Worm (Caenorhabditis elegans): ENCODE measurements around the gene erg-28.

Gene erg-28

ce11 chrV:12607113-12607512 lies at the start of gene erg-28:
Gene erg-28 (plus strand): TSS chrV:12607413.
- TF ChIP-seq flh-1 (GFP tag; optimal IDR thresholded peaks at IDR 0.05), result no peak
- no peak for TF ChIP-seq M03D4.4 (tag; optimal IDR thresholded peaks at IDR 0.05)
- no peak for TF ChIP-seq nhr-237 (tag; optimal IDR thresholded peaks at IDR 0.05)
- no peak for TF ChIP-seq snpc-4 (tag; optimal IDR thresholded peaks at IDR 0.05)
- TF ChIP-seq pha-4 (tag; optimal IDR thresholded peaks at IDR 0.05), result no peak
- TF ChIP-seq nhr-12 (tag; optimal IDR thresholded peaks at IDR 0.05), result no peak
- TF ChIP-seq drap-1 (GFP tag; optimal IDR thresholded peaks at IDR 0.05), result no peak
- no peak for TF ChIP-seq lin-32 (GFP tag; optimal IDR thresholded peaks at IDR 0.05)
- TF ChIP-seq ces-1 (GFP tag; optimal IDR thresholded peaks at IDR 0.05), result no peak
- no peak for TF ChIP-seq sem-2 (GFP tag; optimal IDR thresholded peaks at IDR 0.05)

- TF ChIP-seq nhr-12 (tag; optimal IDR thresholded peaks at IDR 0.05) (no peak), cnd-1 (tag; optimal IDR thresholded peaks at IDR 0.05) (no peak), sptf-1 (tag; optimal IDR thresholded peaks at IDR 0.05) (no peak), lsy-2 (tag; optimal IDR thresholded peaks at IDR 0.05) (no peak), unc-39 (tag; optimal IDR thresholded peaks at IDR 0.05) (no peak), ces-1 (GFP tag; optimal IDR thresholded peaks at IDR 0.05) (no peak), elt-1 (tag; optimal IDR thresholded peaks at IDR 0.05; ENCODE audit: borderline replicate concordance, insufficient read depth) (no peak), unc-120 (tag; optimal IDR thresholded peaks at IDR 0.05; ENCODE audit: poor library complexity, severe bottlenecking) (no peak), zip-8 (tag; optimal IDR thresholded peaks at IDR 0.05) (no peak), tbx-8 (GFP tag; optimal IDR thresholded peaks at IDR 0.05) (no peak), nhr-2 (tag; optimal IDR thresholded peaks at IDR 0.05) (no peak), hlh-1 (tag; optimal IDR thresholded peaks at IDR 0.05) (no peak), ceh-43 (GFP tag; optimal IDR thresholded peaks at IDR 0.05) (no peak), drap-1 (GFP tag; optimal IDR thresholded peaks at IDR 0.05) (no peak), nhr-237 (tag; optimal IDR thresholded peaks at IDR 0.05) (no peak), ceh-83 (GFP tag; optimal IDR thresholded peaks at IDR 0.05) (no peak), lin-32 (GFP tag; optimal IDR thresholded peaks at IDR 0.05) (no peak), bed-3 (GFP tag; optimal IDR thresholded peaks at IDR 0.05) (no peak), blmp-1 (tag; optimal IDR thresholded peaks at IDR 0.05) (no peak)
Measured at ce11 chrV:12560328-12560782, 46.9 kb upstream of the erg-28 start, which contains the start of gene sel-1. Gene sel-1 (plus strand): TSS chrV:12560732.

ce11 chrV:12563187-12563586 lies 44.0 kb upstream of the erg-28 start, which contains the start of gene mrps-5:
Gene mrps-5 (plus strand): TSS chrV:12563487.
- TF ChIP-seq unc-39 (tag; optimal IDR thresholded peaks at IDR 0.05) (no peak), sem-2 (GFP tag; optimal IDR thresholded peaks at IDR 0.05) (no peak), lsy-2 (tag; optimal IDR thresholded peaks at IDR 0.05) (no peak), nhr-76 (tag; optimal IDR thresholded peaks at IDR 0.05) (no peak), mab-5 (tag; optimal IDR thresholded peaks at IDR 0.05) (no peak), ceh-83 (GFP tag; optimal IDR thresholded peaks at IDR 0.05) (no peak), mep-1 (tag; optimal IDR thresholded peaks at IDR 0.05) (no peak), unc-120 (tag; optimal IDR thresholded peaks at IDR 0.05; ENCODE audit: poor library complexity, severe bottlenecking) (no peak), mls-2 (tag; optimal IDR thresholded peaks at IDR 0.05) (no peak), unc-62 (GFP tag; optimal IDR thresholded peaks at IDR 0.05) (no peak), nhr-12 (tag; optimal IDR thresholded peaks at IDR 0.05) (no peak), ceh-43 (GFP tag; optimal IDR thresholded peaks at IDR 0.05) (no peak), lin-32 (GFP tag; optimal IDR thresholded peaks at IDR 0.05) (no peak), blmp-1 (tag; optimal IDR thresholded peaks at IDR 0.05) (no peak)

- TF ChIP-seq nhr-2 (tag; optimal IDR thresholded peaks at IDR 0.05), result no peak
- TF ChIP-seq zip-8 (tag; optimal IDR thresholded peaks at IDR 0.05), result no peak
- no peak for TF ChIP-seq elt-1 (tag; optimal IDR thresholded peaks at IDR 0.05; ENCODE audit: borderline replicate concordance, insufficient read depth)
- no peak for TF ChIP-seq mab-5 (tag; optimal IDR thresholded peaks at IDR 0.05)
- no peak for TF ChIP-seq drap-1 (GFP tag; optimal IDR thresholded peaks at IDR 0.05)
- no peak for TF ChIP-seq hlh-1 (tag; optimal IDR thresholded peaks at IDR 0.05)
- TF ChIP-seq sem-2 (GFP tag; optimal IDR thresholded peaks at IDR 0.05), result no peak
- no peak for TF ChIP-seq lin-13 (tag; optimal IDR thresholded peaks at IDR 0.05)
- TF ChIP-seq flh-1 (GFP tag; optimal IDR thresholded peaks at IDR 0.05), result no peak
- no peak for TF ChIP-seq mls-2 (tag; optimal IDR thresholded peaks at IDR 0.05)
- no peak for TF ChIP-seq blmp-1 (tag; optimal IDR thresholded peaks at IDR 0.05)
- no peak for TF ChIP-seq unc-62 (GFP tag; optimal IDR thresholded peaks at IDR 0.05)
- no peak for TF ChIP-seq mep-1 (tag; optimal IDR thresholded peaks at IDR 0.05)
- TF ChIP-seq M03D4.4 (tag; optimal IDR thresholded peaks at IDR 0.05), result no peak
- TF ChIP-seq nhr-237 (tag; optimal IDR thresholded peaks at IDR 0.05), result no peak
- TF ChIP-seq ceh-39 (tag; optimal IDR thresholded peaks at IDR 0.05), result no peak
- no peak for TF ChIP-seq ztf-11 (tag; optimal IDR thresholded peaks at IDR 0.05)
- no peak for TF ChIP-seq ham-2 (GFP tag; optimal IDR thresholded peaks at IDR 0.05)
Measured at ce11 chrV:12564902-12565301, 42.3 kb upstream of the erg-28 start.
